Worm (Caenorhabditis elegans): Measurements from ENCODE around the gene srh-102.

srh-102 gene

ce11 chrV:17206469-17206868 lies 41.2 kb upstream of the srh-102 start:
- TF ChIP-seq ztf-11 (tag; optimal IDR thresholded peaks at IDR 0.05), result no peak
- TF ChIP-seq nhr-28 (tag; optimal IDR thresholded peaks at IDR 0.05), result no peak
- no peak for TF ChIP-seq zip-8 (tag; optimal IDR thresholded peaks at IDR 0.05)
- TF ChIP-seq nhr-12 (tag; optimal IDR thresholded peaks at IDR 0.05), result no peak
- no peak for TF ChIP-seq unc-120 (tag; optimal IDR thresholded peaks at IDR 0.05; ENCODE audit: poor library complexity, severe bottlenecking)
- TF ChIP-seq ham-2 (GFP tag; optimal IDR thresholded peaks at IDR 0.05), result no peak
- TF ChIP-seq nhr-237 (tag; optimal IDR thresholded peaks at IDR 0.05), result no peak
- no peak for TF ChIP-seq blmp-1 (tag; optimal IDR thresholded peaks at IDR 0.05)
- no peak for TF ChIP-seq flh-1 (GFP tag; optimal IDR thresholded peaks at IDR 0.05)
- TF ChIP-seq lsy-2 (tag; optimal IDR thresholded peaks at IDR 0.05), result no peak
- TF ChIP-seq M03D4.4 (tag; optimal IDR thresholded peaks at IDR 0.05), result no peak
- no peak for TF ChIP-seq cnd-1 (tag; optimal IDR thresholded peaks at IDR 0.05)
- TF ChIP-seq tbx-8 (GFP tag; optimal IDR thresholded peaks at IDR 0.05), result no peak
- TF ChIP-seq bed-3 (GFP tag; optimal IDR thresholded peaks at IDR 0.05), result no peak

- TF ChIP-seq ztf-11 (tag; optimal IDR thresholded peaks at IDR 0.05) (no peak), ceh-39 (tag; optimal IDR thresholded peaks at IDR 0.05) (no peak), zip-8 (tag; optimal IDR thresholded peaks at IDR 0.05) (no peak), nhr-2 (tag; optimal IDR thresholded peaks at IDR 0.05) (no peak)
Observed at ce11 chrV:17201847-17202246, 36.5 kb upstream of the srh-102 start, which contains the start of gene Y68A4A.10. Gene Y68A4A.10 (plus strand): TSS chrV:17202147.

- no peak for TF ChIP-seq unc-39 (tag; optimal IDR thresholded peaks at IDR 0.05)
- TF ChIP-seq hlh-1 (tag; optimal IDR thresholded peaks at IDR 0.05), result no peak
- no peak for TF ChIP-seq unc-62 (GFP tag; optimal IDR thresholded peaks at IDR 0.05)
- no peak for TF ChIP-seq ceh-43 (GFP tag; optimal IDR thresholded peaks at IDR 0.05)
- TF ChIP-seq bed-3 (GFP tag; optimal IDR thresholded peaks at IDR 0.05), result no peak
- TF ChIP-seq mls-2 (tag; optimal IDR thresholded peaks at IDR 0.05), result no peak
- TF ChIP-seq nhr-12 (tag; optimal IDR thresholded peaks at IDR 0.05), result no peak
- no peak for TF ChIP-seq unc-120 (tag; optimal IDR thresholded peaks at IDR 0.05; ENCODE audit: poor library complexity, severe bottlenecking)
- TF ChIP-seq nhr-2 (tag; optimal IDR thresholded peaks at IDR 0.05), result no peak
- TF ChIP-seq mep-1 (tag; optimal IDR thresholded peaks at IDR 0.05), result no peak
- no peak for TF ChIP-seq zip-8 (tag; optimal IDR thresholded peaks at IDR 0.05)
- no peak for TF ChIP-seq M03D4.4 (tag; optimal IDR thresholded peaks at IDR 0.05)
- TF ChIP-seq ceh-39 (tag; optimal IDR thresholded peaks at IDR 0.05), result no peak
- no peak for TF ChIP-seq ham-2 (GFP tag; optimal IDR thresholded peaks at IDR 0.05)
- no peak for TF ChIP-seq elt-3 (tag; optimal IDR thresholded peaks at IDR 0.05)
- TF ChIP-seq nhr-28 (tag; optimal IDR thresholded peaks at IDR 0.05), result no peak
- TF ChIP-seq lin-32 (GFP tag; optimal IDR thresholded peaks at IDR 0.05), result no peak
Observed at ce11 chrV:17198926-17199325, 33.6 kb upstream of the srh-102 start, which contains the start of gene srz-96. Gene srz-96 (plus strand): TSS chrV:17199226.

- TF ChIP-seq nhr-12 (tag; optimal IDR thresholded peaks at IDR 0.05), result no peak
- TF ChIP-seq ceh-83 (GFP tag; optimal IDR thresholded peaks at IDR 0.05), result no peak
- no peak for TF ChIP-seq drap-1 (GFP tag; optimal IDR thresholded peaks at IDR 0.05)
- TF ChIP-seq mep-1 (tag; optimal IDR thresholded peaks at IDR 0.05), result no peak
- no peak for TF ChIP-seq snpc-4 (tag; optimal IDR thresholded peaks at IDR 0.05)
- TF ChIP-seq unc-120 (tag; optimal IDR thresholded peaks at IDR 0.05; ENCODE audit: poor library complexity, severe bottlenecking), result no peak
- TF ChIP-seq cnd-1 (tag; optimal IDR thresholded peaks at IDR 0.05), result no peak
- TF ChIP-seq flh-1 (GFP tag; optimal IDR thresholded peaks at IDR 0.05), result no peak
- no peak for TF ChIP-seq nhr-237 (tag; optimal IDR thresholded peaks at IDR 0.05)
- no peak for TF ChIP-seq mls-2 (tag; optimal IDR thresholded peaks at IDR 0.05)
- TF ChIP-seq sem-2 (GFP tag; optimal IDR thresholded peaks at IDR 0.05), result no peak
- TF ChIP-seq lsy-2 (tag; optimal IDR thresholded peaks at IDR 0.05), result no peak
- TF ChIP-seq bed-3 (GFP tag; optimal IDR thresholded peaks at IDR 0.05), result no peak
- TF ChIP-seq elt-1 (tag; optimal IDR thresholded peaks at IDR 0.05; ENCODE audit: borderline replicate concordance, insufficient read depth), result no peak
- no peak for TF ChIP-seq ham-2 (GFP tag; optimal IDR thresholded peaks at IDR 0.05)
- TF ChIP-seq hlh-1 (tag; optimal IDR thresholded peaks at IDR 0.05), result no peak
- TF ChIP-seq ztf-11 (tag; optimal IDR thresholded peaks at IDR 0.05), result no peak
- no peak for TF ChIP-seq ceh-39 (tag; optimal IDR thresholded peaks at IDR 0.05)
Observed at ce11 chrV:17192238-17192637, 26.9 kb upstream of the srh-102 start, which contains the start of gene srz-47. Gene srz-47 (minus strand): TSS chrV:17192338.

- no peak for TF ChIP-seq ces-1 (GFP tag; optimal IDR thresholded peaks at IDR 0.05)
- no peak for TF ChIP-seq ceh-83 (GFP tag; optimal IDR thresholded peaks at IDR 0.05)
- no peak for TF ChIP-seq tbx-8 (GFP tag; optimal IDR thresholded peaks at IDR 0.05)
- no peak for TF ChIP-seq bed-3 (GFP tag; optimal IDR thresholded peaks at IDR 0.05)
- no peak for TF ChIP-seq unc-62 (GFP tag; optimal IDR thresholded peaks at IDR 0.05)
- TF ChIP-seq nhr-237 (tag; optimal IDR thresholded peaks at IDR 0.05), result no peak
- TF ChIP-seq nhr-2 (tag; optimal IDR thresholded peaks at IDR 0.05), result no peak
- TF ChIP-seq ham-2 (GFP tag; optimal IDR thresholded peaks at IDR 0.05), result no peak
- no peak for TF ChIP-seq drap-1 (GFP tag; optimal IDR thresholded peaks at IDR 0.05)
- TF ChIP-seq M03D4.4 (tag; optimal IDR thresholded peaks at IDR 0.05), result no peak
- no peak for TF ChIP-seq lin-13 (tag; optimal IDR thresholded peaks at IDR 0.05)
- no peak for TF ChIP-seq lsy-2 (tag; optimal IDR thresholded peaks at IDR 0.05)
- no peak for TF ChIP-seq nhr-12 (tag; optimal IDR thresholded peaks at IDR 0.05)
- TF ChIP-seq lin-32 (GFP tag; optimal IDR thresholded peaks at IDR 0.05), result no peak
- no peak for TF ChIP-seq pha-4 (tag; optimal IDR thresholded peaks at IDR 0.05)
- no peak for TF ChIP-seq hlh-1 (tag; optimal IDR thresholded peaks at IDR 0.05)
- TF ChIP-seq unc-120 (tag; optimal IDR thresholded peaks at IDR 0.05; ENCODE audit: poor library complexity, severe bottlenecking), result no peak
Observed at ce11 chrV:17190399-17190798, 25.1 kb upstream of the srh-102 start, which contains the start of gene str-199. Gene str-199 (minus strand): TSS chrV:17190499.

Data from whole organism, mixed stage, embryonic.